Fruit fly (Drosophila melanogaster) whole organism, embryonic: ENCODE data around the gene Ire1.

ENCODE experiments used
- Asciz ChIP-seq: fragments of 200-800 bp; sonication (Bioruptor generic); optimal IDR thresholded peaks from 2 replicates; lab custom pipeline; 2017; ENCODE audit warnings: missing biosample characterization, mild to moderate bottlenecking, missing genetic modification characterization, missing genetic modification reagents
- Atf3 ChIP-seq: fragments of 200-800 bp; sonication (Bioruptor generic); optimal IDR thresholded peaks from 3 replicates; lab custom pipeline; 2016; ENCODE audit warnings: missing biosample characterization, missing genetic modification characterization
- Blimp-1 ChIP-seq: fragments of 200-800 bp; sonication (Bioruptor generic); optimal IDR thresholded peaks from 3 replicates; lab custom pipeline; 2018; ENCODE audit warnings: missing biosample characterization, missing genetic modification characterization, mild to moderate bottlenecking, moderate library complexity, missing genetic modification reagents
- CG10565 ChIP-seq: fragments of 200-800 bp; sonication (Bioruptor generic); optimal IDR thresholded peaks from 3 replicates; lab custom pipeline; 2016; ENCODE audit warnings: missing biosample characterization, mild to moderate bottlenecking, missing genetic modification characterization
- CG11247 ChIP-seq: fragments of 200-800 bp; sonication (Bioruptor generic); IDR thresholded peaks from 2 replicates; pipeline ENCODE4 v1.3.6; 2022; ENCODE audit warnings: missing biosample characterization, missing genetic modification characterization
- CG12299 ChIP-seq: fragments of 200-800 bp; sonication (Bioruptor generic); optimal IDR thresholded peaks from 2 replicates; lab custom pipeline; 2018; ENCODE audit warnings: missing biosample characterization, mild to moderate bottlenecking, missing genetic modification characterization
- CG12744 ChIP-seq: fragments of 200-800 bp; sonication (Bioruptor generic); optimal IDR thresholded peaks from 2 replicates; lab custom pipeline; 2016; ENCODE audit warnings: missing biosample characterization, missing genetic modification characterization
- CG13123 ChIP-seq: fragments of 200-800 bp; sonication (Bioruptor generic); optimal IDR thresholded peaks from 2 replicates; lab custom pipeline; 2016; ENCODE audit warnings: missing biosample characterization, missing genetic modification characterization
- CG14050 ChIP-seq: fragments of 200-800 bp; sonication (Bioruptor generic); IDR thresholded peaks from 3 replicates; pipeline ENCODE4 v1.3.6; 2022; ENCODE audit warnings: missing biosample characterization, missing genetic modification characterization
- CG15479 ChIP-seq: fragments of 200-800 bp; sonication (Bioruptor generic); optimal IDR thresholded peaks from 3 replicates; lab custom pipeline; 2019; ENCODE audit warnings: missing biosample characterization, mild to moderate bottlenecking, missing genetic modification characterization, moderate library complexity
- CG15514 ChIP-seq: fragments of 200-800 bp; sonication (Bioruptor generic); optimal IDR thresholded peaks from 3 replicates; lab custom pipeline; 2017; ENCODE audit warnings: missing biosample characterization, missing genetic modification characterization, mild to moderate bottlenecking, moderate library complexity, missing genetic modification reagents
- CG17361 ChIP-seq: fragments of 200-800 bp; sonication (Bioruptor generic); IDR thresholded peaks from 3 replicates; pipeline ENCODE4 v1.3.6; 2022; ENCODE audit warnings: missing biosample characterization, missing genetic modification characterization
- CG17568 ChIP-seq: fragments of 200-800 bp; sonication (Bioruptor generic); optimal IDR thresholded peaks from 2 replicates; lab custom pipeline; 2018; ENCODE audit warnings: missing biosample characterization, mild to moderate bottlenecking, missing genetic modification characterization, moderate library complexity
- CG3163 ChIP-seq: fragments of 200-800 bp; sonication (Bioruptor generic); optimal IDR thresholded peaks from 3 replicates; lab custom pipeline; 2016; ENCODE audit warnings: missing biosample characterization, missing genetic modification characterization
- CG32767 ChIP-seq: fragments of 200-800 bp; sonication (Bioruptor generic); IDR thresholded peaks from 2 replicates; pipeline ENCODE4 v1.3.6; 2022; ENCODE audit warnings: missing biosample characterization, missing genetic modification characterization
- CG42726 ChIP-seq: fragments of 200-800 bp; sonication (Bioruptor generic); IDR thresholded peaks from 2 replicates; pipeline ENCODE4 v1.3.6; 2022; ENCODE audit warnings: missing biosample characterization, missing genetic modification characterization; ENCODE audit not compliant: partially characterized antibody
- CG4360 ChIP-seq: fragments of 200-800 bp; sonication (Bioruptor generic); IDR thresholded peaks from 2 replicates; pipeline ENCODE4 v1.3.6; 2022; ENCODE audit warnings: missing biosample characterization, missing genetic modification characterization
- CG7271 ChIP-seq: fragments of 200-800 bp; sonication (Bioruptor generic); optimal IDR thresholded peaks from 2 replicates; lab custom pipeline; 2018; ENCODE audit warnings: missing biosample characterization, mild to moderate bottlenecking, missing genetic modification characterization, moderate library complexity
- CG8388 ChIP-seq: fragments of 200-800 bp; sonication (Bioruptor generic); optimal IDR thresholded peaks from 2 replicates; lab custom pipeline; 2019; ENCODE audit warnings: missing biosample characterization, mild to moderate bottlenecking, missing genetic modification characterization, moderate library complexity
- Deaf1 ChIP-seq: fragments of 200-800 bp; optimal IDR thresholded peaks from 3 replicates; lab custom pipeline; 2019; ENCODE audit warnings: missing biosample characterization, mild to moderate bottlenecking, missing genetic modification characterization, moderate library complexity
- Dek ChIP-seq: fragments of 200-800 bp; sonication (Bioruptor generic); optimal IDR thresholded peaks from 3 replicates; lab custom pipeline; 2019; ENCODE audit warnings: missing biosample characterization, mild to moderate bottlenecking, missing genetic modification characterization, moderate library complexity
- Dref ChIP-seq: fragments of 200-800 bp; sonication (Bioruptor generic); IDR thresholded peaks from 2 replicates; pipeline ENCODE4 v1.3.6; 2022; ENCODE audit warnings: missing biosample characterization, missing genetic modification characterization
- Hand ChIP-seq: fragments of 200-800 bp; sonication (Bioruptor generic); optimal IDR thresholded peaks from 2 replicates; lab custom pipeline; 2017; ENCODE audit warnings: mild to moderate bottlenecking, missing biosample characterization, missing genetic modification reagents, missing genetic modification characterization
- Lpt ChIP-seq: fragments of >200 bp; optimal IDR thresholded peaks from 2 replicates; lab custom pipeline; 2018; ENCODE audit warnings: missing biosample characterization, missing genetic modification characterization
- Myb ChIP-seq: fragments of 200-800 bp; sonication (Bioruptor generic); optimal IDR thresholded peaks from 2 replicates; lab custom pipeline; 2016; ENCODE audit warnings: missing biosample characterization, missing genetic modification characterization
- NFAT ChIP-seq: fragments of 200-800 bp; sonication (Bioruptor generic); IDR thresholded peaks from 2 replicates; pipeline ENCODE4 v1.3.6; 2022; ENCODE audit warnings: missing biosample characterization, missing genetic modification characterization
- Sox102F ChIP-seq: fragments of 200-800 bp; sonication (Bioruptor generic); optimal IDR thresholded peaks from 2 replicates; lab custom pipeline; 2018; ENCODE audit warnings: missing biosample characterization, mild to moderate bottlenecking, missing genetic modification characterization, moderate library complexity
- Ssrp ChIP-seq: fragments of 200-800 bp; sonication (Bioruptor generic); optimal IDR thresholded peaks from 2 replicates; lab custom pipeline; 2018; ENCODE audit warnings: missing biosample characterization, mild to moderate bottlenecking, missing genetic modification characterization, moderate library complexity
- ap ChIP-seq: fragments of 200-800 bp; sonication (Bioruptor generic); IDR thresholded peaks from 2 replicates; pipeline ENCODE4 v1.3.6; 2022; ENCODE audit warnings: missing biosample characterization, missing genetic modification characterization
- ato ChIP-seq: fragments of 200-800 bp; sonication (Bioruptor generic); IDR thresholded peaks from 2 replicates; pipeline ENCODE4 v1.3.6; 2022; ENCODE audit warnings: missing biosample characterization, missing genetic modification characterization; ENCODE audit not compliant: partially characterized antibody
- az2 ChIP-seq: fragments of 200-800 bp; sonication (Bioruptor generic); optimal IDR thresholded peaks from 3 replicates; lab custom pipeline; 2016; ENCODE audit warnings: missing biosample characterization, missing genetic modification characterization
- bigmax ChIP-seq: fragments of 200-800 bp; sonication (Bioruptor generic); optimal IDR thresholded peaks from 2 replicates; lab custom pipeline; 2018; ENCODE audit warnings: missing biosample characterization, mild to moderate bottlenecking, missing genetic modification characterization
- crc ChIP-seq: fragments of 200-800 bp; sonication (Bioruptor generic); optimal IDR thresholded peaks from 2 replicates; lab custom pipeline; 2016; ENCODE audit warnings: missing biosample characterization, missing genetic modification characterization
- exex ChIP-seq: fragments of 200-800 bp; sonication (Bioruptor generic); optimal IDR thresholded peaks from 4 replicates; lab custom pipeline; 2018; ENCODE audit warnings: missing biosample characterization, mild to moderate bottlenecking, missing genetic modification characterization, moderate library complexity
- gcm ChIP-seq: fragments of 200-800 bp; sonication (Bioruptor generic); optimal IDR thresholded peaks from 2 replicates; lab custom pipeline; 2019; ENCODE audit warnings: missing biosample characterization, mild to moderate bottlenecking, missing genetic modification characterization, moderate library complexity
- gcm2 ChIP-seq: fragments of 200-800 bp; sonication (Bioruptor generic); optimal IDR thresholded peaks from 2 replicates; lab custom pipeline; 2016; ENCODE audit warnings: missing biosample characterization, missing genetic modification characterization
- grau ChIP-seq: fragments of 200-800 bp; optimal IDR thresholded peaks from 3 replicates; lab custom pipeline; 2019; ENCODE audit warnings: missing biosample characterization, mild to moderate bottlenecking, missing genetic modification characterization, moderate library complexity
- gro ChIP-seq: fragments of 200-800 bp; sonication (Bioruptor generic); optimal IDR thresholded peaks from 2 replicates; lab custom pipeline; 2016; ENCODE audit warnings: missing biosample characterization, missing genetic modification characterization
- her ChIP-seq: fragments of 200-800 bp; sonication (Bioruptor generic); optimal IDR thresholded peaks from 2 replicates; lab custom pipeline; 2016; ENCODE audit warnings: missing biosample characterization, missing genetic modification characterization
- insv ChIP-seq, 2 experiments: fragments of 200-800 bp; sonication (Bioruptor generic); optimal IDR thresholded peaks; 3 replicates each; lab custom pipeline; 2016 to 2018; ENCODE audit warnings: missing biosample characterization in 2 of 2, missing genetic modification characterization in 2 of 2
- inv ChIP-seq: fragments of 200-800 bp; sonication (Bioruptor generic); IDR thresholded peaks from 2 replicates; pipeline ENCODE4 v1.3.6; 2022; ENCODE audit warnings: missing biosample characterization, missing genetic modification characterization; ENCODE audit not compliant: partially characterized antibody
- nom ChIP-seq: fragments of 200-800 bp; sonication (Bioruptor generic); optimal IDR thresholded peaks from 2 replicates; lab custom pipeline; 2017; ENCODE audit warnings: missing biosample characterization, missing genetic modification characterization, mild to moderate bottlenecking, moderate library complexity, missing genetic modification reagents
- onecut ChIP-seq: fragments of 200-800 bp; sonication (Bioruptor generic); IDR thresholded peaks from 2 replicates; pipeline ENCODE4 v1.3.6; 2022; ENCODE audit warnings: missing biosample characterization, missing genetic modification characterization
- pho ChIP-seq: fragments of 200-800 bp; sonication (Bioruptor generic); optimal IDR thresholded peaks from 2 replicates; lab custom pipeline; 2016; ENCODE audit warnings: missing biosample characterization, missing genetic modification characterization
- sna ChIP-seq: fragments of 200-800 bp; sonication (Bioruptor generic); IDR thresholded peaks from 2 replicates; pipeline ENCODE4 v1.3.6; 2022; ENCODE audit warnings: missing biosample characterization, missing genetic modification characterization; ENCODE audit not compliant: partially characterized antibody
- sr ChIP-seq: fragments of 200-800 bp; sonication (Bioruptor generic); IDR thresholded peaks from 3 replicates; pipeline ENCODE4 v1.3.6; 2022; ENCODE audit warnings: missing biosample characterization, missing genetic modification characterization
- tna ChIP-seq: fragments of 200-800 bp; sonication (Bioruptor generic); IDR thresholded peaks from 2 replicates; pipeline ENCODE4 v1.3.6; 2022; ENCODE audit warnings: missing biosample characterization, missing genetic modification characterization; ENCODE audit not compliant: partially characterized antibody
- unpg ChIP-seq: fragments of 200-800 bp; sonication (Bioruptor generic); optimal IDR thresholded peaks from 3 replicates; lab custom pipeline; 2018; ENCODE audit warnings: missing biosample characterization, mild to moderate bottlenecking, missing genetic modification characterization, moderate library complexity

Gene Ire1

DNA sequence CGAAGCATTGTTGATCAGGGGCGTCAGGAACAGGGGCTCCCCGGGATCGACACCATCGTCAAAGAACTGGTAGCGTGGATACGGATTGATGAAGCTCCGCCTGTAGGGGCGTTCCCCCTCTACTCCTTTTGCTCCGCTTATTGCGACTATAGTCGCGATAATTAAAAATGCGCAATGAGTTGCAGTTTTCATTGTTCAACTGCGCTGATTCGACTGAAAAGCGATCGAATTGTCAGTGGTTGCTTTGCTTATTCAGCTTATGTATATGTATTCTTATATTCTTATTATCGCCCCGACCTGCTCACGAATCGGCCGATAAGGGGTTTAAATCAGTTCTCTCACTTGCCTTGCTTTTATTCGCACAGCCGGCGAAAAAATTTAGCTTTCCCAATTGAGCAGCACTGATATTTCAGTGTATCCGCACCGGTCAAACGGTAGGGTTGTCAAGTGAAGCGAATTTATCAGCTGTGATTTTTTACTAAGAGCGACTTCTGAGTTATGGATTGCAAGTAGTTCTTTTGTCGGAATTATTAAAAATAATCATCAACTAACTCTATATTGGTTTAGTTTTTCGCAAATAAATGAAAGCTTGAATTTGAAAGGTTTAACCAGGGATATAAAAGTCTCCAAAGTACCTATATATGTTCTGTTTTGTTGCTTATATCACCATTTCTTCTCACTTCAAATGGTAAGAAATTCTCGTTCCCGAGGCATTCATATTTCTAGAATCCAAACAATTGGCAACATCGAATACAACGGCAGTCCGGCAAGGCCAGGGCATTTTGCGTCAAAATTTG, 3.1 kb upstream of the Ire1 start, which contains the start of the genes CG4572 and CG4686 (continued):
- TF ChIP-seq CG42726 (GFP tag; lab: Robert Waterston, UW): no peak
- TF ChIP-seq sr (GFP tag; lab: Robert Waterston, UW): peak; percentile 5; the same call in 1 of the 3 replicates
- peak; percentile 56 for TF ChIP-seq Asciz
- peak; percentile 64 for TF ChIP-seq Myb (GFP tag; lab: Kevin White, UChicago)
- TF ChIP-seq onecut (GFP tag; lab: Robert Waterston, UW): no peak
- peak; percentile 91 for TF ChIP-seq CG15514
- no peak for TF ChIP-seq CG15479
- TF ChIP-seq CG10565 (GFP tag; lab: Kevin White, UChicago): no peak
- peak; percentile 60 for TF ChIP-seq crc (GFP tag; lab: Kevin White, UChicago)
- TF ChIP-seq CG17568 (GFP tag; lab: Kevin White, UChicago): no peak
- no peak for TF ChIP-seq bigmax (GFP tag; lab: Kevin White, UChicago)
- TF ChIP-seq ap (GFP tag; lab: Robert Waterston, UW): no peak
- peak; percentile 76 for TF ChIP-seq CG12744
- TF ChIP-seq insv (GFP tag; optimal IDR thresholded peaks at IDR 0.05; lab: Kevin White, UChicago): peak in 1 of 2 experiments; percentile 54
- peak; percentile 34 for TF ChIP-seq CG13123 (GFP tag; lab: Kevin White, UChicago)
- peak; percentile 65 for TF ChIP-seq Ssrp
- TF ChIP-seq CG11247 (GFP tag; lab: Robert Waterston, UW): peak; percentile 68; the same call in 1 of the 2 replicates
- peak; percentile 57 for TF ChIP-seq CG3163 (GFP tag; lab: Kevin White, UChicago)
- TF ChIP-seq Dref (GFP tag; lab: Robert Waterston, UW): peak; percentile 23; the same call in 1 of the 2 replicates
- TF ChIP-seq tna (GFP tag; lab: Robert Waterston, UW): 0 out of 2 replicates have a peak, but pooled peaks have one; percentile 46
- TF ChIP-seq sna (GFP tag; lab: Robert Waterston, UW): no peak
- no peak for TF ChIP-seq CG32767
- peak; percentile 68 for TF ChIP-seq unpg (GFP tag; lab: Kevin White, UChicago)
- TF ChIP-seq Deaf1: no peak
- no peak for TF ChIP-seq CG4360 (GFP tag; lab: Robert Waterston, UW)
- peak; percentile 96 for TF ChIP-seq CG17361 (GFP tag; lab: Robert Waterston, UW)
- peak; percentile 90 for TF ChIP-seq pho (GFP tag; lab: Kevin White, UChicago)
- peak; percentile 26 for TF ChIP-seq her (GFP tag; lab: Kevin White, UChicago)
- no peak for TF ChIP-seq Lpt
- no peak for TF ChIP-seq Hand
- TF ChIP-seq CG7271 (tag; lab: Kevin White, UChicago): peak; percentile 3
- TF ChIP-seq Blimp-1 (GFP tag; lab: Kevin White, UChicago): no peak
- peak; percentile 46 for TF ChIP-seq nom (GFP tag; lab: Kevin White, UChicago)
- no peak for TF ChIP-seq inv (GFP tag; lab: Robert Waterston, UW)
- TF ChIP-seq CG12299: no peak
- TF ChIP-seq gro (GFP tag; lab: Kevin White, UChicago): peak; percentile 87
- TF ChIP-seq grau (tag; lab: Kevin White, UChicago): peak; percentile 81
- peak; percentile 61 for TF ChIP-seq CG14050 (GFP tag; lab: Robert Waterston, UW)
- TF ChIP-seq CG8388: peak; percentile 62
- peak; percentile 7 for TF ChIP-seq gcm2
- TF ChIP-seq Dek (tag; lab: Kevin White, UChicago): peak; percentile 72
- 0 out of 2 replicates have a peak, but pooled peaks have one; percentile 23 for TF ChIP-seq ato (GFP tag; lab: Robert Waterston, UW)
- TF ChIP-seq Sox102F: peak; percentile 63
- TF ChIP-seq exex (tag; lab: Kevin White, UChicago): peak; percentile 51
- peak; percentile 7 for TF ChIP-seq gcm (GFP tag; lab: Kevin White, UChicago)
- peak; percentile 64 for TF ChIP-seq az2 (GFP tag; lab: Kevin White, UChicago)
- peak; percentile 55 for TF ChIP-seq Atf3 (GFP tag; lab: Kevin White, UChicago)
- TF ChIP-seq NFAT (GFP tag; lab: Robert Waterston, UW): peak; percentile 37
